Worm (Caenorhabditis elegans): ENCODE results near the gene sdz-5.

ce11 chrII:2992300-2992699, 16.2 kb upstream of the sdz-5 start:
- TF ChIP-seq madf-8 (GFP tag; conservative IDR thresholded peaks at IDR 0.05): no peak
- TF ChIP-seq let-526 (GFP tag; IDR thresholded peaks at IDR 0.05): no peak
- no peak for TF ChIP-seq unc-130 (GFP tag; optimal IDR thresholded peaks at IDR 0.05)
- TF ChIP-seq sea-2 (GFP tag; IDR thresholded peaks at IDR 0.05): no peak
- TF ChIP-seq cebp-1 (GFP tag; IDR thresholded peaks at IDR 0.05): no peak
- no peak for TF ChIP-seq cebp-1 (tag; optimal IDR thresholded peaks at IDR 0.05)
- no peak for TF ChIP-seq egl-44 (GFP tag; IDR thresholded peaks at IDR 0.05)
- no peak for TF ChIP-seq fkh-3 (tag; optimal IDR thresholded peaks at IDR 0.05)
- no peak for TF ChIP-seq nhr-80 (tag; optimal IDR thresholded peaks at IDR 0.05)
- TF ChIP-seq ZK185.1 (tag; optimal IDR thresholded peaks at IDR 0.05; ENCODE audit: poor library complexity, severe bottlenecking): no peak
- no peak for TF ChIP-seq hsf-1 (GFP tag; IDR thresholded peaks at IDR 0.05)
- no peak for TF ChIP-seq bed-1 (GFP tag; IDR thresholded peaks at IDR 0.05)
